Worm (Caenorhabditis elegans) whole organism, L4/young adult: Measurements from ENCODE around the gene ZK228.13.

Source experiments
- W03F9.2 ChIP-seq: fragments of 150-350 bp; optimal IDR thresholded peaks from 2 replicates; lab custom pipeline; 2014; ENCODE audit warnings: missing biosample characterization, missing genetic modification characterization
- dao-5 ChIP-seq: sonication (generic microtip); optimal IDR thresholded peaks from 2 replicates; lab custom pipeline; 2016; ENCODE audit warnings: missing genotype, missing genetic modification characterization, moderate library complexity, missing compliant biosample characterization
- him-1 ChIP-seq: sonication (generic microtip); optimal IDR thresholded peaks from 2 replicates; lab custom pipeline; 2016; ENCODE audit warnings: missing genotype, missing genetic modification reagents, missing genetic modification characterization, missing compliant biosample characterization

- TF ChIP-seq dao-5 (tag; lab: Kevin White, UChicago) (no peak), him-1 (no peak), W03F9.2 (tag; lab: Kevin White, UChicago) (no peak)
These were observed 41.7 kb downstream of the ZK228.13 start, which contains the start of gene srw-83 for ce11 chrV:18426280-18426679.
